Worm (Caenorhabditis elegans) whole organism, late embryonic: ENCODE measurements around the gene F32D1.11.
A peak's percentile ranks its signal among the peaks of the same experiment; 100 is the strongest.

Source experiments
- K02D7.2 ChIP-seq: sonication (generic microtip); optimal IDR thresholded peaks from 2 replicates; lab custom pipeline; 2017; ENCODE audit warnings: mild to moderate bottlenecking, missing genetic modification characterization, missing compliant biosample characterization
- K09A11.1 ChIP-seq: sonication (generic microtip); optimal IDR thresholded peaks from 2 replicates; lab custom pipeline; 2017; ENCODE audit warnings: antibody characterized with exemption, mild to moderate bottlenecking, missing genetic modification characterization, missing compliant biosample characterization; ENCODE audit not compliant: insufficient read depth
- ahr-1 ChIP-seq: sonication (generic microtip); optimal IDR thresholded peaks from 2 replicates; lab custom pipeline; 2016; ENCODE audit warnings: missing genetic modification characterization, missing compliant biosample characterization
- ama-1 ChIP-seq: fragments of 150-350 bp; optimal IDR thresholded peaks from 2 replicates; lab custom pipeline; 2014
- ceh-14 ChIP-seq: sonication (generic microtip); optimal IDR thresholded peaks from 2 replicates; lab custom pipeline; 2016; ENCODE audit warnings: missing genotype, missing genetic modification characterization, missing compliant biosample characterization
- ceh-2 ChIP-seq: sonication (generic microtip); optimal IDR thresholded peaks from 2 replicates; lab custom pipeline; 2016; ENCODE audit warnings: missing genotype, missing genetic modification characterization, missing compliant biosample characterization
- ceh-22 ChIP-seq: sonication (generic microtip); optimal IDR thresholded peaks from 2 replicates; lab custom pipeline; 2017; ENCODE audit warnings: missing biosample characterization, missing genetic modification characterization
- ceh-31 ChIP-seq: sonication (generic microtip); optimal IDR thresholded peaks from 2 replicates; lab custom pipeline; 2016; ENCODE audit warnings: missing genetic modification characterization, missing compliant biosample characterization
- ceh-45 ChIP-seq: fragments of 200-800 bp; sonication (Bioruptor generic); IDR thresholded peaks from 2 replicates; pipeline ENCODE4 v1.3.6; 2022; ENCODE audit warnings: missing genetic modification reagents, missing genetic modification characterization, missing compliant biosample characterization
- ceh-6 ChIP-seq: fragments of 200-800 bp; sonication (Bioruptor generic); optimal IDR thresholded peaks from 2 replicates; lab custom pipeline; 2018; ENCODE audit warnings: mild to moderate bottlenecking, missing genetic modification characterization, missing compliant biosample characterization
- che-1 ChIP-seq: sonication (generic microtip); optimal IDR thresholded peaks from 2 replicates; lab custom pipeline; 2016; ENCODE audit warnings: mild to moderate bottlenecking, missing genetic modification characterization, missing compliant biosample characterization
- elt-2 ChIP-seq: sonication (generic microtip); optimal IDR thresholded peaks from 2 replicates; lab custom pipeline; 2016; ENCODE audit warnings: missing genetic modification reagents, missing genetic modification characterization, missing compliant biosample characterization
- hlh-15 ChIP-seq: sonication (generic microtip); optimal IDR thresholded peaks from 2 replicates; lab custom pipeline; 2016; ENCODE audit warnings: missing genetic modification characterization, missing compliant biosample characterization
- hlh-6 ChIP-seq: sonication (generic microtip); optimal IDR thresholded peaks from 2 replicates; lab custom pipeline; 2016; ENCODE audit warnings: missing genotype, missing genetic modification characterization, missing compliant biosample characterization
- hlh-8 ChIP-seq: sonication (generic microtip); optimal IDR thresholded peaks from 2 replicates; lab custom pipeline; 2016; ENCODE audit warnings: missing genotype, missing genetic modification characterization, missing compliant biosample characterization
- lim-6 ChIP-seq: sonication (generic microtip); optimal IDR thresholded peaks from 2 replicates; lab custom pipeline; 2016; ENCODE audit warnings: missing genetic modification characterization, missing compliant biosample characterization
- mec-3 ChIP-seq: sonication (generic microtip); optimal IDR thresholded peaks from 2 replicates; lab custom pipeline; 2016; ENCODE audit warnings: borderline replicate concordance, missing genetic modification characterization, missing compliant biosample characterization
- nhr-11 ChIP-seq: fragments of 150-350 bp; optimal IDR thresholded peaks from 2 replicates; lab custom pipeline; 2014; ENCODE audit warnings: missing biosample characterization, missing genetic modification characterization
- nhr-232 ChIP-seq: sonication (generic microtip); optimal IDR thresholded peaks from 2 replicates; lab custom pipeline; 2016; ENCODE audit warnings: missing genetic modification characterization, missing compliant biosample characterization
- npax-4 ChIP-seq: sonication (generic microtip); optimal IDR thresholded peaks from 2 replicates; lab custom pipeline; 2016; ENCODE audit warnings: missing genetic modification characterization, missing compliant biosample characterization
- odd-2 ChIP-seq: sonication (generic microtip); optimal IDR thresholded peaks from 2 replicates; lab custom pipeline; 2017; ENCODE audit warnings: antibody characterized with exemption, mild to moderate bottlenecking, missing genetic modification characterization, missing compliant biosample characterization
- pat-9 ChIP-seq: fragments of 200-800 bp; sonication (Bioruptor generic); optimal IDR thresholded peaks from 2 replicates; lab custom pipeline; 2018; ENCODE audit warnings: mild to moderate bottlenecking, missing genetic modification characterization, moderate library complexity, missing compliant biosample characterization
- pha-4 ChIP-seq: fragments of 150-350 bp; optimal IDR thresholded peaks from 2 replicates; lab custom pipeline; 2018; ENCODE audit warnings: missing biosample characterization, missing genetic modification reagents, missing genetic modification characterization
- ref-2 ChIP-seq: sonication (generic microtip); optimal IDR thresholded peaks from 2 replicates; lab custom pipeline; 2016; ENCODE audit warnings: missing genetic modification characterization, missing compliant biosample characterization
- rnt-1 ChIP-seq: sonication (generic microtip); optimal IDR thresholded peaks from 2 replicates; lab custom pipeline; 2016; ENCODE audit warnings: missing genetic modification characterization, missing compliant biosample characterization
- sox-4 ChIP-seq: sonication (generic microtip); optimal IDR thresholded peaks from 2 replicates; lab custom pipeline; 2017; ENCODE audit warnings: mild to moderate bottlenecking, missing genetic modification characterization, inconsistent platforms, missing compliant biosample characterization
- syd-9 ChIP-seq: sonication (generic microtip); optimal IDR thresholded peaks from 2 replicates; lab custom pipeline; 2016; ENCODE audit warnings: mild to moderate bottlenecking, missing genetic modification characterization, moderate library complexity, missing compliant biosample characterization
- unc-3 ChIP-seq, 2 experiments: fragments of 200-800 bp in 1 of 2; sonication (Bioruptor generic) in 1 of 2; sonication (generic microtip) in 1 of 2; conservative IDR thresholded peaks in 1 of 2; optimal IDR thresholded peaks in 1 of 2; 2 replicates each; pipeline versions ENCODE4 v1.3.6 to Lab custom; 2016 to 2022; ENCODE audit warnings: missing compliant biosample characterization in 2 of 2, missing genetic modification characterization in 2 of 2, missing genetic modification reagents in 1 of 2
- unc-42 ChIP-seq: sonication (generic microtip); optimal IDR thresholded peaks from 2 replicates; lab custom pipeline; 2016; ENCODE audit warnings: missing genotype, missing genetic modification characterization, missing compliant biosample characterization
- unc-55 ChIP-seq: sonication (generic microtip); optimal IDR thresholded peaks from 2 replicates; lab custom pipeline; 2017; ENCODE audit warnings: missing biosample characterization, missing genetic modification reagents, missing genetic modification characterization
- unc-86 ChIP-seq: sonication (generic microtip); optimal IDR thresholded peaks from 2 replicates; lab custom pipeline; 2016; ENCODE audit warnings: missing genetic modification characterization, missing compliant biosample characterization
- ztf-16 ChIP-seq: sonication (generic microtip); optimal IDR thresholded peaks from 2 replicates; lab custom pipeline; 2017; ENCODE audit warnings: missing genetic modification characterization, missing compliant biosample characterization

F32D1.11 gene

ce11 chrV:4370515-4370914, 4.2 kb upstream of the F32D1.11 start:
- TF ChIP-seq elt-2 (tag; lab: Kevin White, UChicago) = no peak
- no peak for TF ChIP-seq hlh-15 (tag; lab: Kevin White, UChicago)
- no peak for TF ChIP-seq K02D7.2 (tag; lab: Kevin White, UChicago)
- TF ChIP-seq che-1 = no peak
- no peak for TF ChIP-seq ceh-6
- TF ChIP-seq syd-9 (tag; lab: Kevin White, UChicago) = no peak
- no peak for TF ChIP-seq unc-3 (GFP tag; conservative IDR thresholded peaks at IDR 0.05; lab: Robert Waterston, UW)
- no peak for TF ChIP-seq unc-3 (tag; optimal IDR thresholded peaks at IDR 0.05; lab: Kevin White, UChicago)
- no peak for TF ChIP-seq ceh-2
- no peak for TF ChIP-seq sox-4

- TF ChIP-seq ama-1 = no peak
- no peak for TF ChIP-seq pat-9 (tag; lab: Kevin White, UChicago)
- no peak for TF ChIP-seq unc-3 (GFP tag; conservative IDR thresholded peaks at IDR 0.05; lab: Robert Waterston, UW)
- TF ChIP-seq unc-3 (tag; optimal IDR thresholded peaks at IDR 0.05; lab: Kevin White, UChicago) = no peak
- no peak for TF ChIP-seq ceh-14
- no peak for TF ChIP-seq ref-2
- TF ChIP-seq nhr-232 (tag; lab: Kevin White, UChicago) = no peak
- TF ChIP-seq ceh-45 (GFP tag; lab: Robert Waterston, UW) = no peak
- no peak for TF ChIP-seq K09A11.1 (tag; lab: Kevin White, UChicago)
- TF ChIP-seq ztf-16 (tag; lab: Kevin White, UChicago) = no peak
- no peak for TF ChIP-seq odd-2 (tag; lab: Kevin White, UChicago)
- no peak for TF ChIP-seq unc-42
- TF ChIP-seq ceh-22 = no peak
These were observed 1.8 kb downstream of the F32D1.11 start, which contains the start of gene grl-13 for ce11 chrV:4364517-4364916. TSS of gene grl-13 (minus strand) at chrV:4364617.

ce11 chrV:4361505-4361904, 4.8 kb downstream of the F32D1.11 start, which contains the start of gene F32D1.3:
TSS of gene F32D1.3 (minus strand) at chrV:4361569.
- no peak for TF ChIP-seq unc-86 (tag; lab: Kevin White, UChicago)
- peak; percentile 4 for TF ChIP-seq unc-55 (GFP tag; lab: Kevin White, UChicago)

- TF ChIP-seq npax-4 (tag; lab: Kevin White, UChicago) (no peak), unc-42 (peak; percentile 48), lim-6 (tag; lab: Kevin White, UChicago) (no peak), unc-55 (GFP tag; lab: Kevin White, UChicago) (peak; percentile 71)
These were observed 6.3 kb downstream of the F32D1.11 start for ce11 chrV:4360018-4360417.

- TF ChIP-seq ceh-2 = no peak
- no peak for TF ChIP-seq ahr-1 (tag; lab: Kevin White, UChicago)
- no peak for TF ChIP-seq ref-2
- peak; percentile 55 for TF ChIP-seq ceh-31 (tag; lab: Kevin White, UChicago)
- TF ChIP-seq nhr-11 (tag; lab: Kevin White, UChicago) = no peak
- TF ChIP-seq unc-42 = peak; percentile 46
- no peak for TF ChIP-seq odd-2 (tag; lab: Kevin White, UChicago)
- TF ChIP-seq rnt-1 (tag; lab: Kevin White, UChicago) = no peak
- TF ChIP-seq pha-4 (tag; lab: Kevin White, UChicago) = no peak
- no peak for TF ChIP-seq elt-2 (tag; lab: Kevin White, UChicago)
- no peak for TF ChIP-seq unc-86 (tag; lab: Kevin White, UChicago)
These were observed 7.2 kb downstream of the F32D1.11 start for ce11 chrV:4359127-4359526.

- no peak for TF ChIP-seq nhr-232 (tag; lab: Kevin White, UChicago)
- no peak for TF ChIP-seq unc-55 (GFP tag; lab: Kevin White, UChicago)
- TF ChIP-seq unc-42 = peak; percentile 99
- TF ChIP-seq hlh-8 (tag; lab: Kevin White, UChicago) = no peak
- no peak for TF ChIP-seq hlh-6 (tag; lab: Kevin White, UChicago)
- TF ChIP-seq ceh-31 (tag; lab: Kevin White, UChicago) = peak; percentile 61
- TF ChIP-seq mec-3 (tag; lab: Kevin White, UChicago) = no peak
- peak; percentile 75 for TF ChIP-seq ceh-14
These were observed 9.0 kb downstream of the F32D1.11 start for ce11 chrV:4357369-4357768.
